Fruit fly (Drosophila melanogaster) whole organism, embryonic: ENCODE data around the gene CG10576.

Experiments
- Asciz ChIP-seq: fragments of 200-800 bp; sonication (Bioruptor generic); optimal IDR thresholded peaks from 2 replicates; lab custom pipeline; 2017; ENCODE audit warnings: missing biosample characterization, mild to moderate bottlenecking, missing genetic modification characterization, missing genetic modification reagents
- Atf3 ChIP-seq: fragments of 200-800 bp; sonication (Bioruptor generic); optimal IDR thresholded peaks from 3 replicates; lab custom pipeline; 2016; ENCODE audit warnings: missing biosample characterization, missing genetic modification characterization
- Bgb ChIP-seq: fragments of 200-800 bp; sonication (Bioruptor generic); IDR thresholded peaks from 2 replicates; pipeline ENCODE4 v1.3.6; 2022; ENCODE audit warnings: missing biosample characterization, missing genetic modification characterization; ENCODE audit not compliant: partially characterized antibody
- Blimp-1 ChIP-seq: fragments of 200-800 bp; sonication (Bioruptor generic); optimal IDR thresholded peaks from 3 replicates; lab custom pipeline; 2018; ENCODE audit warnings: missing biosample characterization, missing genetic modification characterization, mild to moderate bottlenecking, moderate library complexity, missing genetic modification reagents
- BtbVII ChIP-seq: fragments of 200-800 bp; sonication (Bioruptor generic); optimal IDR thresholded peaks from 3 replicates; lab custom pipeline; 2017; ENCODE audit warnings: missing biosample characterization, mild to moderate bottlenecking, missing genetic modification characterization
- CG10565 ChIP-seq: fragments of 200-800 bp; sonication (Bioruptor generic); optimal IDR thresholded peaks from 3 replicates; lab custom pipeline; 2016; ENCODE audit warnings: missing biosample characterization, mild to moderate bottlenecking, missing genetic modification characterization
- CG10979 ChIP-seq: fragments of 200-800 bp; sonication (Bioruptor generic); optimal IDR thresholded peaks from 2 replicates; lab custom pipeline; 2018; ENCODE audit warnings: missing biosample characterization, mild to moderate bottlenecking, missing genetic modification characterization, moderate library complexity
- CG11085 ChIP-seq: fragments of 200-800 bp; sonication (Bioruptor generic); IDR thresholded peaks from 2 replicates; pipeline ENCODE4 v1.3.6; 2022; ENCODE audit warnings: missing biosample characterization, missing genetic modification characterization
- CG11504 ChIP-seq: fragments of 200-800 bp; sonication (Bioruptor generic); optimal IDR thresholded peaks from 3 replicates; lab custom pipeline; 2019; ENCODE audit warnings: missing biosample characterization, mild to moderate bottlenecking, missing genetic modification characterization, moderate library complexity
- CG11723 ChIP-seq: fragments of 200-800 bp; sonication (Bioruptor generic); optimal IDR thresholded peaks from 2 replicates; lab custom pipeline; 2017; ENCODE audit warnings: missing biosample characterization, mild to moderate bottlenecking, missing genetic modification characterization
- CG12071 ChIP-seq: fragments of 200-800 bp; sonication (Bioruptor generic); optimal IDR thresholded peaks from 3 replicates; lab custom pipeline; 2018; ENCODE audit warnings: missing biosample characterization, mild to moderate bottlenecking, missing genetic modification characterization
- CG12104 ChIP-seq: fragments of 200-800 bp; sonication (Bioruptor generic); optimal IDR thresholded peaks from 3 replicates; lab custom pipeline; 2016; ENCODE audit warnings: missing biosample characterization, missing genetic modification characterization
- CG12236 ChIP-seq: fragments of 200-800 bp; sonication (Bioruptor generic); optimal IDR thresholded peaks from 2 replicates; lab custom pipeline; 2016; ENCODE audit warnings: missing biosample characterization, missing genetic modification characterization
- CG12744 ChIP-seq: fragments of 200-800 bp; sonication (Bioruptor generic); optimal IDR thresholded peaks from 2 replicates; lab custom pipeline; 2016; ENCODE audit warnings: missing biosample characterization, missing genetic modification characterization
- CG13296 ChIP-seq: fragments of 200-800 bp; sonication (Bioruptor generic); optimal IDR thresholded peaks from 3 replicates; lab custom pipeline; 2018; ENCODE audit warnings: missing biosample characterization, mild to moderate bottlenecking, missing genetic modification characterization
- CG18011 ChIP-seq: fragments of 200-800 bp; sonication (Bioruptor generic); optimal IDR thresholded peaks from 2 replicates; lab custom pipeline; 2017; ENCODE audit warnings: missing biosample characterization, missing genetic modification characterization, mild to moderate bottlenecking, moderate library complexity, missing genotype
- CG18619 ChIP-seq: fragments of 200-800 bp; sonication (Bioruptor generic); optimal IDR thresholded peaks from 3 replicates; lab custom pipeline; 2017; ENCODE audit warnings: missing biosample characterization, mild to moderate bottlenecking, missing genetic modification characterization
- CG2116 ChIP-seq: fragments of 200-800 bp; sonication (Bioruptor generic); optimal IDR thresholded peaks from 3 replicates; lab custom pipeline; 2018; ENCODE audit warnings: missing biosample characterization, mild to moderate bottlenecking, missing genetic modification characterization
- CG31441 ChIP-seq: fragments of 200-800 bp; sonication (Bioruptor generic); IDR thresholded peaks from 2 replicates; pipeline ENCODE4 v1.3.6; 2022; ENCODE audit warnings: missing biosample characterization, missing genetic modification characterization
- CG43689 ChIP-seq: fragments of 200-800 bp; sonication (Bioruptor generic); IDR thresholded peaks from 2 replicates; pipeline ENCODE4 v1.3.6; 2022; ENCODE audit warnings: missing biosample characterization, missing genetic modification characterization
- CG4707 ChIP-seq: fragments of 200-800 bp; sonication (Bioruptor generic); optimal IDR thresholded peaks from 2 replicates; lab custom pipeline; 2018; ENCODE audit warnings: missing biosample characterization, mild to moderate bottlenecking, missing genetic modification characterization, moderate library complexity
- CG7745 ChIP-seq: fragments of 200-800 bp; sonication (Bioruptor generic); optimal IDR thresholded peaks from 2 replicates; lab custom pipeline; 2018; ENCODE audit warnings: missing biosample characterization, mild to moderate bottlenecking, missing genetic modification characterization, moderate library complexity
- CG7928 ChIP-seq: fragments of 200-800 bp; sonication (Bioruptor generic); optimal IDR thresholded peaks from 2 replicates; lab custom pipeline; 2017; ENCODE audit warnings: missing biosample characterization, mild to moderate bottlenecking, missing genetic modification characterization
- CrebB ChIP-seq: fragments of 200-800 bp; sonication (Bioruptor generic); optimal IDR thresholded peaks from 3 replicates; lab custom pipeline; 2018; ENCODE audit warnings: missing biosample characterization, mild to moderate bottlenecking, missing genetic modification characterization
- Dbx ChIP-seq: fragments of 200-800 bp; sonication (Bioruptor generic); IDR thresholded peaks from 3 replicates; pipeline ENCODE4 v1.3.6; 2022; ENCODE audit warnings: missing biosample characterization, missing genetic modification characterization
- Elba2 ChIP-seq: fragments of 200-800 bp; sonication (Bioruptor generic); optimal IDR thresholded peaks from 3 replicates; lab custom pipeline; 2016; ENCODE audit warnings: missing biosample characterization, missing genetic modification characterization
- GATAe ChIP-seq: fragments of 200-800 bp; sonication (Bioruptor generic); conservative IDR thresholded peaks from 2 replicates; pipeline ENCODE4 v1.3.6; 2022; ENCODE audit warnings: missing biosample characterization, missing genetic modification characterization
- Gsc ChIP-seq: fragments of 200-800 bp; sonication (Bioruptor generic); IDR thresholded peaks from 2 replicates; pipeline ENCODE4 v1.3.6; 2022; ENCODE audit warnings: missing biosample characterization, missing genetic modification characterization
- H2.0 ChIP-seq: fragments of 200-800 bp; sonication (Bioruptor generic); IDR thresholded peaks from 2 replicates; pipeline ENCODE4 v1.3.6; 2022; ENCODE audit warnings: missing biosample characterization, missing genetic modification characterization
- Nf-YB ChIP-seq: fragments of 200-800 bp; sonication (Bioruptor generic); optimal IDR thresholded peaks from 3 replicates; lab custom pipeline; 2019; ENCODE audit warnings: missing biosample characterization, mild to moderate bottlenecking, missing genetic modification characterization, moderate library complexity
- Scr ChIP-seq: fragments of 200-800 bp; sonication (Bioruptor generic); IDR thresholded peaks from 2 replicates; pipeline ENCODE4 v1.3.6; 2022; ENCODE audit warnings: missing biosample characterization, missing genetic modification characterization; ENCODE audit not compliant: partially characterized antibody
- Trl ChIP-seq, 3 experiments: fragments of >200 bp in 2 of 3; fragments of 200-800 bp in 1 of 3; sonication (Bioruptor generic) in 1 of 3; optimal IDR thresholded peaks; 2 replicates in 1 of 3; 3 replicates in 2 of 3; lab custom pipeline; 2016 to 2017; ENCODE audit warnings: missing biosample characterization in 1 of 3, missing genetic modification characterization in 1 of 3
- ato ChIP-seq: fragments of 200-800 bp; sonication (Bioruptor generic); IDR thresholded peaks from 2 replicates; pipeline ENCODE4 v1.3.6; 2022; ENCODE audit warnings: missing biosample characterization, missing genetic modification characterization; ENCODE audit not compliant: partially characterized antibody
- bbx ChIP-seq: fragments of 200-800 bp; sonication (Bioruptor generic); IDR thresholded peaks from 2 replicates; pipeline ENCODE4 v1.3.6; 2022; ENCODE audit warnings: missing biosample characterization, missing genetic modification characterization; ENCODE audit not compliant: partially characterized antibody
- bsh ChIP-seq, 2 experiments: fragments of 200-800 bp; sonication (Bioruptor generic); optimal IDR thresholded peaks; 2 replicates each; lab custom pipeline; 2017 to 2018; ENCODE audit warnings: mild to moderate bottlenecking in 2 of 2, missing biosample characterization in 2 of 2, missing genetic modification characterization in 2 of 2, moderate library complexity in 1 of 2
- chn ChIP-seq: fragments of 200-800 bp; sonication (Bioruptor generic); optimal IDR thresholded peaks from 2 replicates; lab custom pipeline; 2016; ENCODE audit warnings: missing biosample characterization, missing genetic modification characterization
- dimm ChIP-seq: fragments of 200-800 bp; sonication (Bioruptor generic); IDR thresholded peaks from 2 replicates; pipeline ENCODE4 v1.3.6; 2022; ENCODE audit warnings: missing biosample characterization, missing genetic modification characterization
- dm ChIP-seq: fragments of 200-800 bp; sonication (Bioruptor generic); optimal IDR thresholded peaks from 3 replicates; lab custom pipeline; 2016; ENCODE audit warnings: missing biosample characterization, missing genetic modification characterization
- fd96Cb ChIP-seq: fragments of 200-800 bp; sonication (Bioruptor generic); optimal IDR thresholded peaks from 2 replicates; lab custom pipeline; 2018; ENCODE audit warnings: missing biosample characterization, mild to moderate bottlenecking, missing genetic modification characterization, moderate library complexity
- fru ChIP-seq: fragments of >200 bp; optimal IDR thresholded peaks from 2 replicates; lab custom pipeline; 2017
- gcm ChIP-seq: fragments of 200-800 bp; sonication (Bioruptor generic); optimal IDR thresholded peaks from 2 replicates; lab custom pipeline; 2019; ENCODE audit warnings: missing biosample characterization, mild to moderate bottlenecking, missing genetic modification characterization, moderate library complexity
- her ChIP-seq: fragments of 200-800 bp; sonication (Bioruptor generic); optimal IDR thresholded peaks from 2 replicates; lab custom pipeline; 2016; ENCODE audit warnings: missing biosample characterization, missing genetic modification characterization
- lbe ChIP-seq: fragments of 200-800 bp; sonication (Bioruptor generic); optimal IDR thresholded peaks from 2 replicates; lab custom pipeline; 2016; ENCODE audit warnings: missing biosample characterization, mild to moderate bottlenecking, missing genetic modification characterization
- nmo ChIP-seq: fragments of 200-800 bp; sonication (Bioruptor generic); optimal IDR thresholded peaks from 2 replicates; lab custom pipeline; 2018; ENCODE audit warnings: missing biosample characterization, mild to moderate bottlenecking, missing genetic modification characterization, moderate library complexity
- pita ChIP-seq: fragments of 200-800 bp; sonication (Bioruptor generic); optimal IDR thresholded peaks from 2 replicates; lab custom pipeline; 2017; ENCODE audit warnings: missing biosample characterization, mild to moderate bottlenecking, missing genetic modification characterization
- pros ChIP-seq: fragments of 200-800 bp; sonication (Bioruptor generic); optimal IDR thresholded peaks from 3 replicates; lab custom pipeline; 2019; ENCODE audit warnings: missing biosample characterization, mild to moderate bottlenecking, missing genetic modification characterization, moderate library complexity
- tup ChIP-seq: fragments of 200-800 bp; sonication (Bioruptor generic); optimal IDR thresholded peaks from 2 replicates; lab custom pipeline; 2016; ENCODE audit warnings: missing biosample characterization, mild to moderate bottlenecking, missing genetic modification characterization, moderate library complexity
- twi ChIP-seq: fragments of 200-800 bp; optimal IDR thresholded peaks from 2 replicates; lab custom pipeline; 2019; ENCODE audit warnings: missing biosample characterization, mild to moderate bottlenecking, missing genetic modification characterization, moderate library complexity
- vvl ChIP-seq: fragments of 200-800 bp; sonication (Bioruptor generic); IDR thresholded peaks from 2 replicates; pipeline ENCODE4 v1.3.6; 2022; ENCODE audit warnings: missing biosample characterization, missing genetic modification characterization

Gene CG10576

DNA sequence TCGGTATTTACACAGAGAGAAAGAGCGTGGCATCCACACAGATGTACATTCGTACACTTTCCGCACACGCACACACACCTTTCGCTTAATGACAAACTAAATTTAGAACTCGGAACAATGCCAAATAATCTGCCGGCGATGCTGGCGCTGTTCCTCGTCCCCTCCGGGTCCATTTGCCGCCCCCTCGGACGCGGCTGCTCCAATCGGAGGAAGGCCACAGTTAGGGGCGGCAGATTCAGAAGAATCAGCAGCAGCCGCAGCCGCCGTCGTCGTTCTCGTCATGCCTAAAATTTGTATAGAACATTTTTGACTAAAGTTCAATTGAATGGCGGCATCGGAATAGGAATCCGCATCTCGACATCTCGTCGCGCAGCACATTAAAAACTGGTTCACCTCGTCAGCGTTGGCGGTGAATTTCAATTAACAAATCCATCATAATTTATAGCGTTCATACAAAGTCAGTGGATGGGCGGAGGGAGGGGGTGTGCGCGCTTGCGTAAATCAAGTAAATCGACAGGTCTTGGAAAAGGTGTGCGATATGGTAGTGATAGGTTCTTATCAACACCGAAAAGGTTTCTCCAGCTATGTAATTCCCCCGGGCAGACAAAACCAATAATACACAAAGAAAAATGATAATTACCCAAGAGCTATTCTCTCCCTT lies 43.2 kb upstream of the CG10576 start (continued):
- TF ChIP-seq Atf3 (GFP tag; lab: Kevin White, UChicago) (no peak), nmo (GFP tag; lab: Kevin White, UChicago) (no peak), CG7745 (no peak), CG4707 (GFP tag; lab: Kevin White, UChicago) (no peak), tup (GFP tag; lab: Kevin White, UChicago) (no peak), CG11723 (GFP tag; lab: Kevin White, UChicago) (no peak), Elba2 (GFP tag; lab: Kevin White, UChicago) (no peak), GATAe (peak; percentile 24; the same call in 1 of the 2 replicates), CG11085 (GFP tag; lab: Robert Waterston, UW) (no peak), Asciz (GFP tag; lab: Kevin White, UChicago) (peak; percentile 12), CG2116 (GFP tag; lab: Kevin White, UChicago) (no peak), CG18619 (GFP tag; lab: Kevin White, UChicago) (no peak), BtbVII (no peak), CG31441 (GFP tag; lab: Robert Waterston, UW) (no peak), CG12104 (GFP tag; lab: Kevin White, UChicago) (no peak), bbx (GFP tag; lab: Robert Waterston, UW) (no peak), Blimp-1 (GFP tag; lab: Kevin White, UChicago) (no peak), CG10565 (GFP tag; lab: Kevin White, UChicago) (no peak), twi (tag; lab: Kevin White, UChicago) (no peak), CG11504 (no peak), CG18011 (no peak), CG7928 (GFP tag; lab: Kevin White, UChicago) (no peak), vvl (GFP tag; lab: Robert Waterston, UW) (0 out of 2 replicates have a peak, but pooled peaks have one; percentile 9), dimm (GFP tag; lab: Robert Waterston, UW) (no peak), fru (lab: Kevin White, UChicago) (no peak), CG12236 (GFP tag; lab: Kevin White, UChicago) (no peak), gcm (no peak), CG12744 (GFP tag; lab: Kevin White, UChicago) (no peak), Scr (GFP tag; lab: Robert Waterston, UW) (no peak), H2.0 (GFP tag; lab: Robert Waterston, UW) (no peak), CG13296 (no peak), chn (GFP tag; lab: Kevin White, UChicago) (no peak), bsh (GFP tag; optimal IDR thresholded peaks at IDR 0.05; lab: Kevin White, UChicago) (no peak), Dbx (GFP tag; lab: Robert Waterston, UW) (no peak), dm (no peak), pros (GFP tag; lab: Kevin White, UChicago) (no peak), CG43689 (GFP tag; lab: Robert Waterston, UW) (no peak), pita (GFP tag; lab: Kevin White, UChicago) (no peak), fd96Cb (tag; lab: Kevin White, UChicago) (no peak), lbe (GFP tag; lab: Kevin White, UChicago) (no peak), ato (GFP tag; lab: Robert Waterston, UW) (no peak), her (GFP tag; lab: Kevin White, UChicago) (no peak), CG10979 (tag; lab: Kevin White, UChicago) (no peak), Gsc (GFP tag; lab: Robert Waterston, UW) (no peak), Nf-YB (no peak), CrebB (tag; lab: Kevin White, UChicago) (no peak), Trl (optimal IDR thresholded peaks at IDR 0.05; lab: Kevin White, UChicago) (no peak), Trl (GFP tag; optimal IDR thresholded peaks at IDR 0.05; lab: Kevin White, UChicago) (no peak), Bgb (no peak), CG12071 (GFP tag; lab: Kevin White, UChicago) (no peak)
